Fruit fly (Drosophila melanogaster) whole organism: ENCODE data around the gene Ugt49B2.

ENCODE experiments used
- CG8478 ChIP-seq: fragments of >200 bp; optimal IDR thresholded peaks from 2 replicates; lab custom pipeline; 2018; ENCODE audit warnings: inconsistent platforms
- pan ChIP-seq: fragments of >200 bp; optimal IDR thresholded peaks from 2 replicates; lab custom pipeline; 2017

DNA sequence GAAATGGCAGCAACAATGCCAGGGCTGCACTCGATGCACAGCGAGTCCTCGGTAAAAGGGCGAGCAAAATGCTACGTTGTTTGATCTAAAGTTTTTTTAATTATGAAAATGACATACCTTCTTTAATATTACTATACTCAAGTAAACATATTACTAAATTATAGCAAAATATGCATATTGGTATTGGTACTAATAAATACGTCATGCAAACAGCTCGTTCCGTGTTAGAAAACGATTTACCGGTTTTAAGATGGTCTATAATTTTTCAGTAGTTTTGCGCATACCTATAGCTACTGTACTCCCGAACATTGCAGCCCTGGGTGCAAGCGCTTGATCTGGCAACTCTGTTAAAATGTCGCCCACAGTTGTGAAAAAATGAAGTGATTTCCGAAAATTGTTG lies 34.3 kb downstream of the Ugt49B2 start:
- no peak for TF ChIP-seq CG8478 (lab: Kevin White, UChicago)
- TF ChIP-seq pan (lab: Kevin White, UChicago) = no peak
